Fruit fly (Drosophila melanogaster): Measurements from ENCODE around the gene Top1.
A peak's percentile ranks its signal among the peaks of the same experiment; 100 is the strongest.

Gene Top1

dm6 chrX:15323302-15323880 lies 4.1 kb downstream of the Top1 start (continued):
- peak; percentile 61 for TF ChIP-seq CG3032 (tag; optimal IDR thresholded peaks at IDR 0.05)
- TF ChIP-seq fkh (GFP tag; optimal IDR thresholded peaks at IDR 0.05) = no peak
- peak; percentile 89 for TF ChIP-seq CG3919 (GFP tag; optimal IDR thresholded peaks at IDR 0.05)
- TF ChIP-seq Ets96B (tag; optimal IDR thresholded peaks at IDR 0.05) = peak; percentile 44
- TF ChIP-seq Hr38 (GFP tag; optimal IDR thresholded peaks at IDR 0.05) = no peak
- peak; percentile 92 for TF ChIP-seq CG6163 (GFP tag; IDR thresholded peaks at IDR 0.05)
- TF ChIP-seq lz (GFP tag; optimal IDR thresholded peaks at IDR 0.05) = peak; percentile 84
- peak; percentile 46 for TF ChIP-seq CG8632 (GFP tag; optimal IDR thresholded peaks at IDR 0.05)
- TF ChIP-seq Blimp-1 (GFP tag; optimal IDR thresholded peaks at IDR 0.05) = peak; percentile 53
- TF ChIP-seq Smox (GFP tag; optimal IDR thresholded peaks at IDR 0.05) = peak; percentile 76
- peak; percentile 64 to 70 for TF ChIP-seq ss (GFP tag; optimal IDR thresholded peaks at IDR 0.05)
- TF ChIP-seq CG6792 (GFP tag; optimal IDR thresholded peaks at IDR 0.05) = peak; percentile 81
- peak; percentile 85 for TF ChIP-seq pdm3 (GFP tag; optimal IDR thresholded peaks at IDR 0.05)
- TF ChIP-seq Ets21C (GFP tag; optimal IDR thresholded peaks at IDR 0.05) = peak; percentile 80
- peak; percentile 85 for TF ChIP-seq Hr39 (GFP tag; optimal IDR thresholded peaks at IDR 0.05)
- peak; percentile 65 for TF ChIP-seq CG6808 (GFP tag; optimal IDR thresholded peaks at IDR 0.05)
- TF ChIP-seq CG8119 (GFP tag; IDR thresholded peaks at IDR 0.05) = peak; percentile 62
- peak; percentile 90 for TF ChIP-seq net (GFP tag; optimal IDR thresholded peaks at IDR 0.05)
- peak; percentile 70 for TF ChIP-seq CG11902 (GFP tag; optimal IDR thresholded peaks at IDR 0.05)
- peak; percentile 84 for TF ChIP-seq CG31627 (GFP tag; optimal IDR thresholded peaks at IDR 0.05)
- TF ChIP-seq fd85E (GFP tag; optimal IDR thresholded peaks at IDR 0.05) = peak; percentile 25
- TF ChIP-seq Sox15 (GFP tag; optimal IDR thresholded peaks at IDR 0.05) = peak; percentile 69
- peak; percentile 96 for TF ChIP-seq svp (GFP tag)
- TF ChIP-seq CG11762 (GFP tag; optimal IDR thresholded peaks at IDR 0.05; ENCODE audit: insufficient read depth) = peak; percentile 14
- peak; percentile 38 for TF ChIP-seq fd59A (GFP tag; optimal IDR thresholded peaks at IDR 0.05)
- TF ChIP-seq Sox14 (GFP tag; optimal IDR thresholded peaks at IDR 0.05) = peak; percentile 87
- peak; percentile 77 for TF ChIP-seq dac (GFP tag; optimal IDR thresholded peaks at IDR 0.05)
- peak; percentile 58 for TF ChIP-seq CG10631 (GFP tag; optimal IDR thresholded peaks at IDR 0.05)
- TF ChIP-seq CG11294 (GFP tag; IDR thresholded peaks at IDR 0.05) = peak; percentile 68

dm6 chrX:15328148-15328718 lies 9.0 kb downstream of the Top1 start, which contains the start of gene dah:
TSS of gene dah (plus strand) at chrX:15328342.
- no peak for TF ChIP-seq Met (GFP tag; optimal IDR thresholded peaks at IDR 0.05)
- no peak for TF ChIP-seq spab (GFP tag; optimal IDR thresholded peaks at IDR 0.05)
- peak; percentile 29 for TF ChIP-seq Eip78C (GFP tag)
- no peak for TF ChIP-seq fd59A (GFP tag; optimal IDR thresholded peaks at IDR 0.05)
- TF ChIP-seq CG10631 (GFP tag; optimal IDR thresholded peaks at IDR 0.05) = no peak
- no peak for TF ChIP-seq CG9139 (GFP tag; optimal IDR thresholded peaks at IDR 0.05)
- TF ChIP-seq Sox15 (GFP tag; optimal IDR thresholded peaks at IDR 0.05) = no peak

dm6 chrX:15333066-15333874 lies 14.0 kb downstream of the Top1 start, which contains the start of the genes CG9114 and HDAC6:
TSS of gene CG9114 (minus strand) at chrX:15333154.
TSS of gene HDAC6 (plus strand) at chrX:15333310.
- peak; percentile 53; the same call in 1 of the 3 replicates for TF ChIP-seq CG6163 (GFP tag; IDR thresholded peaks at IDR 0.05)
- TF ChIP-seq Hr38 (GFP tag; optimal IDR thresholded peaks at IDR 0.05) = no peak
- no peak for TF ChIP-seq CG4318 (GFP tag; optimal IDR thresholded peaks at IDR 0.05)
- no peak for TF ChIP-seq CG15336 (GFP tag; IDR thresholded peaks at IDR 0.05)
- peak; percentile 12 for TF ChIP-seq topi (GFP tag; optimal IDR thresholded peaks at IDR 0.05)
- no peak for TF ChIP-seq fd59A (GFP tag; optimal IDR thresholded peaks at IDR 0.05)
- no peak for TF ChIP-seq achi (GFP tag; optimal IDR thresholded peaks at IDR 0.05)
- TF ChIP-seq CG8319 (GFP tag; optimal IDR thresholded peaks at IDR 0.05) = no peak
- TF ChIP-seq CG3919 (GFP tag; optimal IDR thresholded peaks at IDR 0.05) = peak; percentile 27
- TF ChIP-seq dac (GFP tag; optimal IDR thresholded peaks at IDR 0.05) = no peak
- TF ChIP-seq Lpt (GFP tag; optimal IDR thresholded peaks at IDR 0.05) = peak; percentile 31
- TF ChIP-seq CG6854 (GFP tag; optimal IDR thresholded peaks at IDR 0.05) = no peak
- TF ChIP-seq CG6808 (GFP tag; optimal IDR thresholded peaks at IDR 0.05) = no peak
- TF ChIP-seq Sox14 (GFP tag; optimal IDR thresholded peaks at IDR 0.05) = peak; percentile 35
- no peak for TF ChIP-seq Ets21C (GFP tag; optimal IDR thresholded peaks at IDR 0.05)
- TF ChIP-seq fd85E (GFP tag; optimal IDR thresholded peaks at IDR 0.05) = no peak
- TF ChIP-seq OdsH (GFP tag; optimal IDR thresholded peaks at IDR 0.05) = no peak
- TF ChIP-seq Eip75B (GFP tag; optimal IDR thresholded peaks at IDR 0.05) = peak; percentile 40
- TF ChIP-seq CG10631 (GFP tag; optimal IDR thresholded peaks at IDR 0.05) = no peak
- peak; percentile 84 for TF ChIP-seq svp (GFP tag)
- no peak for TF ChIP-seq Met (GFP tag; optimal IDR thresholded peaks at IDR 0.05)
- TF ChIP-seq CG11762 (GFP tag; optimal IDR thresholded peaks at IDR 0.05; ENCODE audit: insufficient read depth) = no peak
- no peak for TF ChIP-seq salr (GFP tag; optimal IDR thresholded peaks at IDR 0.05)
- no peak for TF ChIP-seq CG11902 (GFP tag; optimal IDR thresholded peaks at IDR 0.05)
- no peak for TF ChIP-seq vri (GFP tag; optimal IDR thresholded peaks at IDR 0.05)

All from whole organism, prepupa.